Worm (Caenorhabditis elegans): ENCODE data around the gene C16B8.2.

C16B8.2 gene

DNA sequence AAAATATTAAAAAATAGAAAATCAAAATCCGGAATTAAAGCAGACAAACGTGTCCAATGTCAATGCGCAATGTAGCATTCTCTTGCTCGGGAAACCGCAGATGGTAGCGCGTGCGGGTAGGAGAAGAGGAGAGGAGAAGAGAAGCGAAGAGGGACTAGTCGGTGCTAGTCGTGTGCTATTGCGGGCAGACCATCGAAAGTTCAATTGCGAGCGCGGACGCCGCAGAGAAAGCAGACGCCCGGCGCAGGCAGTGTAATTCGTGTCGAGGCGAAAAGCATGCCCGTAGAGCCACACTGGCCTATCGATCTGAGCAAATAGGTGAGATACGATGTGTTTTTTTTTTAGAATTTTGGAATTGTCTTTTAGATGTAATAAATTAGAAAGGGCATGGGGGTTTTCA lies 20.6 kb downstream of the C16B8.2 start (continued):
- no peak for TF ChIP-seq ceh-19 (GFP tag; optimal IDR thresholded peaks at IDR 0.05)
- TF ChIP-seq pha-2 (tag; optimal IDR thresholded peaks at IDR 0.05): peak; percentile 49
- TF ChIP-seq hlh-13 (GFP tag; optimal IDR thresholded peaks at IDR 0.05): no peak
- TF ChIP-seq sdc-2 (tag; optimal IDR thresholded peaks at IDR 0.05): no peak
- no peak for TF ChIP-seq ceh-14 (tag; optimal IDR thresholded peaks at IDR 0.05)
- TF ChIP-seq ztf-16 (tag; optimal IDR thresholded peaks at IDR 0.05): no peak
- TF ChIP-seq pqm-1 (tag; optimal IDR thresholded peaks at IDR 0.05): no peak
- TF ChIP-seq syd-9 (tag; optimal IDR thresholded peaks at IDR 0.05): no peak
- TF ChIP-seq ahr-1 (tag; optimal IDR thresholded peaks at IDR 0.05): no peak
- no peak for TF ChIP-seq hlh-30 (tag; optimal IDR thresholded peaks at IDR 0.05; ENCODE audit: insufficient read depth)
- no peak for TF ChIP-seq pag-3 (tag; optimal IDR thresholded peaks at IDR 0.05; ENCODE audit: borderline replicate concordance)
- no peak for TF ChIP-seq unc-3 (GFP tag; conservative IDR thresholded peaks at IDR 0.05)
- no peak for TF ChIP-seq unc-3 (tag; optimal IDR thresholded peaks at IDR 0.05)
- no peak for TF ChIP-seq elt-4 (tag; optimal IDR thresholded peaks at IDR 0.05)
- TF ChIP-seq che-1 (tag; optimal IDR thresholded peaks at IDR 0.05): no peak

DNA sequence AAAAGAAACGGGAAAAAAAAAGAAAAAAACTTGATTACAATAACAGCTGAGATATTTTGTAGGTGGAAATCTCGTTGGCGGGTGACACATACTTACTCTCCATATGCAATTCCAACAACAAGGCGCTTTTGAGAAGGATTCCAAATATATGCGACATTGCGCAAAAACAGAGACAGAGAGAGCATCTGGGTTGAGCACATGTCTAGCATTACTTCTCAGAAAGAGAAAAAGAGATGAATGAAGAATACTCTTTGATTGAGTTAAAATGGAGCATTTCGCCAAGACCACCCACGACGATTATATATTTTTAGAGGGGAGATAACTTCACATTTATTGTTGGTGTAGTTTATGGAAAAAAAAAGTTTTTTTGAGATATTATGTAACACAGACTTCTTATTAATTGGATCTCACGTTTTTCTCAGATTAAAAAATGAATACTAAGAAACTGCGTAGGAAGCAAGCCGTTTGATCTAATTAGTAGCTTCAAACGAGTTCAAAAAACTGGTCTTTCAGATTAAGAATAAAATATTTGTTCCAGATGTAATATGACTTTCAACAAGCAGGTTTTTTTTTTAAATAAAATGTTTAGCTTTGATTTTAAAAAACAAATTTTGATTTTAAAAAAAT lies 21.2 kb downstream of the C16B8.2 start:
- TF ChIP-seq ceh-14 (tag; optimal IDR thresholded peaks at IDR 0.05) (no peak), unc-42 (tag; optimal IDR thresholded peaks at IDR 0.05) (peak; percentile 38)

DNA sequence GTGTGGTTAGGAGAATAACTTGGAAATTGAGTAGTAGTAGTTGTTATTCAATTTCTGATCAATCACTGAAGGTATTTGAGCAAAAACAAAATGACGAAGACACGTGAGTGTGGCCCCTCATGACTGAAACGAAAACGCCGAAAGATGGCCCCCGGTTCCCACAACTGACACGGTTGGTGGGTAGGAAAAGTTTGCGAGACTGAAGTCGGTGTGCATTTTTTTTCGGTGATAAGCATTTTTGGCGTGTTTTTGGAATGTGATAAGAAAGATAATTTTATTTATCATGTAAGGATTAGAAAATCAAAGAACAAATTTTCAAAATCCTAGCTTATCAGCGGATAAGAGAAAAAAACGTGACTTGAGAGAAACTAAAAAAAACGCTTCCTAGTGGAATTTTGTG lies 22.2 kb downstream of the C16B8.2 start:
- peak; percentile 35 for TF ChIP-seq elt-2 (tag; optimal IDR thresholded peaks at IDR 0.05)
- TF ChIP-seq ceh-14 (tag; optimal IDR thresholded peaks at IDR 0.05): no peak
- no peak for TF ChIP-seq sdc-2 (tag; optimal IDR thresholded peaks at IDR 0.05)
- TF ChIP-seq K09A11.1 (tag; optimal IDR thresholded peaks at IDR 0.05; ENCODE audit: insufficient read depth): no peak
- no peak for TF ChIP-seq hlh-30 (tag; optimal IDR thresholded peaks at IDR 0.05; ENCODE audit: insufficient read depth)

DNA sequence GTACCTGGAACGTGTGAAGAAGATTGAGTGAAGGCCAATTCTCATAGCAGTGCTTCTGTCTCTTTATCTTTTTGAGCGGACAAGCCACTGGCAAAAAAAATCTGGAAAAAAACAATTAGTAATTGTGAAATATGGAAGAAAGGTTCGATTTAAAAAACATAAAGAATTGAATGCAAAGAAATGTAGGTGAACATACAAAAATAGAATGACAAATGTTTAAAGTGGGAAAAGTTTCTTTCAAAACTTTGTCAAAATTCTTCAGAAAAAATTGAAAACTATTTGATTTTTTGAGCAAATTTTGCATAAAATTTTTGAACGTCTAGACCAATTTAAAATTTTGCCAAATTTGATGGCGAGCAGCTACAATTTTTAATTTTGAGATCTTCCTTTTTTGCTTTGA lies 23.0 kb downstream of the C16B8.2 start, which contains the start of gene ptp-4A2:
Gene ptp-4A2, minus strand, starts transcription at position 101 of the 400 bp plus-strand sequence.
- no peak for TF ChIP-seq hlh-6 (tag; optimal IDR thresholded peaks at IDR 0.05)
- TF ChIP-seq nhr-232 (tag; optimal IDR thresholded peaks at IDR 0.05): no peak
- no peak for TF ChIP-seq che-1 (tag; optimal IDR thresholded peaks at IDR 0.05)
- TF ChIP-seq ceh-30 (tag; optimal IDR thresholded peaks at IDR 0.05): no peak
- no peak for TF ChIP-seq fkh-6 (tag; optimal IDR thresholded peaks at IDR 0.05)
- TF ChIP-seq ahr-1 (tag; optimal IDR thresholded peaks at IDR 0.05): no peak
- TF ChIP-seq odd-2 (tag; optimal IDR thresholded peaks at IDR 0.05): no peak
- TF ChIP-seq ztf-16 (tag; optimal IDR thresholded peaks at IDR 0.05): no peak
- no peak for TF ChIP-seq unc-42 (tag; optimal IDR thresholded peaks at IDR 0.05)
- TF ChIP-seq unc-3 (GFP tag; conservative IDR thresholded peaks at IDR 0.05): no peak
- no peak for TF ChIP-seq unc-3 (tag; optimal IDR thresholded peaks at IDR 0.05)
- no peak for TF ChIP-seq ceh-24 (tag; optimal IDR thresholded peaks at IDR 0.05)
- no peak for TF ChIP-seq ceh-2 (tag; optimal IDR thresholded peaks at IDR 0.05)
- TF ChIP-seq ceh-6 (GFP tag; optimal IDR thresholded peaks at IDR 0.05): no peak
- no peak for TF ChIP-seq dve-1 (tag; optimal IDR thresholded peaks at IDR 0.05)
- TF ChIP-seq sdc-2 (tag; optimal IDR thresholded peaks at IDR 0.05): no peak
- no peak for TF ChIP-seq fkh-10 (GFP tag; optimal IDR thresholded peaks at IDR 0.05)
- no peak for TF ChIP-seq sox-4 (tag; optimal IDR thresholded peaks at IDR 0.05)
- TF ChIP-seq K09A11.1 (tag; optimal IDR thresholded peaks at IDR 0.05; ENCODE audit: insufficient read depth): no peak

DNA sequence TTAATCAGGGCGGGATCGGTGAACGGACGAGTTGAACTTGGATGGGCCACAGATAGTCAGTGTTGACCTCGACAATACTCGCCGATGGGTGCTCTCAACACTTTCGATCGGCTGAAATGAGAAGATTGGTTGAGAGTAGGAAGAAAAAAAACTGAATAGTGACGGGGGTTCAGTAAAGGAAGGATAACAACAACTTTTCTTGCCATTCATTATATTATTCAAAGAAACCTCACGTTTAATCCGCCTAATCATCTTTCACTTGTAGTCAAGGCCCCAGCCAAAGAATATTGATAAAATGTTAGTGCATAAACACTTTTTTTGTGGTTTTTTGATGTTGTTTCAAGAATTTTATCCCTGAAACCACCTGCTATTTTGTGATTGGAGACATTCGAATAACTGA lies 24.0 kb downstream of the C16B8.2 start, which contains the start of gene T19D2.13:
Gene T19D2.13, minus strand, starts transcription at position 101 of the 400 bp plus-strand sequence.
- TF ChIP-seq lim-6 (tag; optimal IDR thresholded peaks at IDR 0.05): no peak
- no peak for TF ChIP-seq gmeb-2 (tag; optimal IDR thresholded peaks at IDR 0.05)
- TF ChIP-seq pax-1 (tag; optimal IDR thresholded peaks at IDR 0.05): no peak
- no peak for TF ChIP-seq ttx-3 (tag; optimal IDR thresholded peaks at IDR 0.05)
- no peak for TF ChIP-seq tbx-2 (tag; optimal IDR thresholded peaks at IDR 0.05)
- no peak for TF ChIP-seq hlh-30 (tag; optimal IDR thresholded peaks at IDR 0.05; ENCODE audit: insufficient read depth)
- no peak for TF ChIP-seq ceh-30 (tag; optimal IDR thresholded peaks at IDR 0.05)
- TF ChIP-seq ceh-31 (tag; optimal IDR thresholded peaks at IDR 0.05): no peak
- TF ChIP-seq zip-5 (tag; optimal IDR thresholded peaks at IDR 0.05): no peak

Data from whole organism, late embryonic.